Fruit fly (Drosophila melanogaster) whole organism, pupa: Measurements from ENCODE around the gene CG43179.

Experiments used
- CG10348 ChIP-seq: fragments of 200-800 bp; sonication (Bioruptor generic); IDR thresholded peaks from 2 replicates; pipeline ENCODE4 v1.3.6; 2022; ENCODE audit warnings: missing biosample characterization, missing genetic modification characterization
- CG12605 ChIP-seq: fragments of 200-800 bp; sonication (Bioruptor generic); IDR thresholded peaks from 2 replicates; pipeline ENCODE4 v1.3.6; 2022; ENCODE audit warnings: missing biosample characterization, missing genetic modification characterization
- CG13204 ChIP-seq: fragments of 200-800 bp; sonication (Bioruptor generic); optimal IDR thresholded peaks from 2 replicates; lab custom pipeline; 2018; ENCODE audit warnings: missing biosample characterization, mild to moderate bottlenecking, missing genetic modification characterization, moderate library complexity
- CG14655 ChIP-seq: fragments of 200-800 bp; sonication (Bioruptor generic); optimal IDR thresholded peaks from 3 replicates; lab custom pipeline; 2017; ENCODE audit warnings: mild to moderate bottlenecking, missing biosample characterization, missing genetic modification reagents, missing genetic modification characterization
- CG15710 ChIP-seq: fragments of 200-800 bp; sonication (Bioruptor generic); optimal IDR thresholded peaks from 2 replicates; lab custom pipeline; 2018; ENCODE audit warnings: missing biosample characterization, mild to moderate bottlenecking, missing genetic modification characterization, moderate library complexity
- CG17806 ChIP-seq: fragments of 200-800 bp; sonication (Bioruptor generic); optimal IDR thresholded peaks from 2 replicates; lab custom pipeline; 2018; ENCODE audit warnings: missing biosample characterization, mild to moderate bottlenecking, missing genetic modification characterization, moderate library complexity
- CG32121 ChIP-seq: fragments of 200-800 bp; sonication (Bioruptor generic); IDR thresholded peaks from 2 replicates; pipeline ENCODE4 v1.3.6; 2022; ENCODE audit warnings: missing biosample characterization, missing genetic modification characterization
- CG34367 ChIP-seq: fragments of 200-800 bp; sonication (Bioruptor generic); optimal IDR thresholded peaks from 2 replicates; lab custom pipeline; 2018; ENCODE audit warnings: missing biosample characterization, mild to moderate bottlenecking, missing genetic modification characterization
- CG4496 ChIP-seq: fragments of 200-800 bp; sonication (Bioruptor generic); IDR thresholded peaks from 3 replicates; pipeline ENCODE4 v1.3.6; 2022; ENCODE audit warnings: missing biosample characterization, missing genetic modification characterization
- CG8159 ChIP-seq: fragments of 200-800 bp; sonication (Bioruptor generic); optimal IDR thresholded peaks from 3 replicates; lab custom pipeline; 2018; ENCODE audit warnings: missing biosample characterization, mild to moderate bottlenecking, missing genetic modification characterization, moderate library complexity
- CG8301 ChIP-seq: fragments of 200-800 bp; sonication (Bioruptor generic); optimal IDR thresholded peaks from 2 replicates; lab custom pipeline; 2018; ENCODE audit warnings: missing biosample characterization, mild to moderate bottlenecking, missing genetic modification characterization
- CG9948 ChIP-seq: fragments of 200-800 bp; sonication (Bioruptor generic); optimal IDR thresholded peaks from 2 replicates; lab custom pipeline; 2018; ENCODE audit warnings: missing biosample characterization, mild to moderate bottlenecking, missing genetic modification characterization, moderate library complexity
- D1 ChIP-seq: fragments of 200-800 bp; sonication (Bioruptor generic); optimal IDR thresholded peaks from 2 replicates; lab custom pipeline; 2018; ENCODE audit warnings: missing biosample characterization, mild to moderate bottlenecking, missing genetic modification characterization, moderate library complexity
- EcR ChIP-seq: fragments of 200-800 bp; sonication (Bioruptor generic); optimal IDR thresholded peaks from 3 replicates; lab custom pipeline; 2019; ENCODE audit warnings: missing biosample characterization, missing genetic modification characterization, mild to moderate bottlenecking, moderate library complexity, missing genetic modification reagents
- Ets98B ChIP-seq: fragments of 200-800 bp; sonication (Bioruptor generic); IDR thresholded peaks from 2 replicates; pipeline ENCODE4 v1.3.6; 2022; ENCODE audit warnings: missing biosample characterization, missing genetic modification characterization
- Pif1A ChIP-seq: fragments of 200-800 bp; sonication (Bioruptor generic); optimal IDR thresholded peaks from 3 replicates; lab custom pipeline; 2016; ENCODE audit warnings: missing biosample characterization, missing genetic modification characterization
- Pif1B ChIP-seq: fragments of 200-800 bp; sonication (Bioruptor generic); optimal IDR thresholded peaks from 3 replicates; lab custom pipeline; 2016; ENCODE audit warnings: missing biosample characterization, missing genetic modification characterization
- Snoo ChIP-seq: fragments of 200-800 bp; sonication (Bioruptor generic); optimal IDR thresholded peaks from 3 replicates; lab custom pipeline; 2017; ENCODE audit warnings: missing biosample characterization, mild to moderate bottlenecking, missing genetic modification characterization, inconsistent platforms
- fd96Ca ChIP-seq: fragments of 200-800 bp; sonication (Bioruptor generic); IDR thresholded peaks from 3 replicates; pipeline ENCODE4 v1.3.6; 2022; ENCODE audit warnings: missing biosample characterization, missing genetic modification characterization
- gl ChIP-seq: fragments of 200-800 bp; sonication (Bioruptor generic); optimal IDR thresholded peaks from 2 replicates; lab custom pipeline; 2018; ENCODE audit warnings: missing biosample characterization, mild to moderate bottlenecking, missing genetic modification characterization
- rn ChIP-seq: fragments of 200-800 bp; sonication (Bioruptor generic); IDR thresholded peaks from 2 replicates; pipeline ENCODE4 v1.3.6; 2022; ENCODE audit warnings: missing biosample characterization, missing genetic modification characterization

CG43179 gene

DNA sequence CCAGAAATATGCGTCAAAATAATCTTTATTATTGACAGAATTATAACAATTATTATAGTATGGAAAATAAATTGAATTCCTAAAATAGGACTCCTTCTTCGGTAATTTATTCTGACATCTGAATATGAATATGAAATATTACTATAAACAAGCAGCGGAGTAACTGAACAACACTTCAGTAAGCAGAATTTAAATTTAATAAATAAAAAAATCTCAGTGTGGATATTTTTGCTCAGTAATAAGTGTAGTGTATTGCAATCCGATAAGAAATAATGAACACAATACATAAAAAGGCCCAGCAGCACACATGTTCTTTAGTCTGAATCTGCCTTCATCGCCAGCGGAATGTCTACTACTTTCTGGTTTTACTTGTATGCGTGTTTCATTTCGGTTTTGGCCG, at the start of gene CG43179:
CG43179 (plus strand) TSS at position 301 of the 400 bp plus-strand sequence.
- TF ChIP-seq D1 (tag; lab: Kevin White, UChicago) (no peak), Pif1A (no peak), CG13204 (GFP tag; lab: Kevin White, UChicago) (no peak), Snoo (tag; lab: Kevin White, UChicago) (no peak), CG34367 (tag; lab: Kevin White, UChicago) (no peak), gl (tag; lab: Kevin White, UChicago) (no peak), CG32121 (GFP tag; lab: Robert Waterston, UW) (no peak), Pif1B (no peak), EcR (GFP tag; lab: Kevin White, UChicago) (no peak), CG4496 (GFP tag; lab: Robert Waterston, UW) (no peak), CG14655 (no peak), CG9948 (tag; lab: Kevin White, UChicago) (no peak), CG15710 (tag; lab: Kevin White, UChicago) (no peak), fd96Ca (GFP tag; lab: Robert Waterston, UW) (no peak), CG17806 (tag; lab: Kevin White, UChicago) (no peak), rn (no peak), CG10348 (GFP tag; lab: Robert Waterston, UW) (no peak), CG12605 (no peak), CG8159 (tag; lab: Kevin White, UChicago) (no peak), CG8301 (tag; lab: Kevin White, UChicago) (no peak)

DNA sequence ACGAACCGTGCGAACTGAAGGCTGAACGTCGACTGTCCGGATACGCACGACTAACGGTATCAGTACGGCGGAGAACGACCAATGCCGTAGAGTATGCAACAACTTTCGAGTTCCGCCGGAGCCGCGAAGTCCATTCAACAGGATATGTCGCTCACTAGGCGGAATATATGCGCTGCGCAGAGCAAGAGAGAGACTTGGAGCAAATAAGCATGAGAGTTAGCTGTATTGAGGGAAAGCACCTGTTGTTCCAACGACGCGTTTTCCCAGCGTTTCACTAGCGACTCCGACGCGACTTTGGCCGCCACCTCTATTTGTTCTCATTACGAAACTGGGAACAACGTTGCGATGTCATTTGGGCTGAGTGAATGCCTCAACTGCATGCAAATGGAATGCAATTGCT, 41.1 kb upstream of the CG43179 start, which contains the start of gene Dop1R1:
Dop1R1 (minus strand) TSS at position 35 of the 400 bp plus-strand sequence.
- TF ChIP-seq CG12605 (peak; percentile 92), CG13204 (GFP tag; lab: Kevin White, UChicago) (no peak)

DNA sequence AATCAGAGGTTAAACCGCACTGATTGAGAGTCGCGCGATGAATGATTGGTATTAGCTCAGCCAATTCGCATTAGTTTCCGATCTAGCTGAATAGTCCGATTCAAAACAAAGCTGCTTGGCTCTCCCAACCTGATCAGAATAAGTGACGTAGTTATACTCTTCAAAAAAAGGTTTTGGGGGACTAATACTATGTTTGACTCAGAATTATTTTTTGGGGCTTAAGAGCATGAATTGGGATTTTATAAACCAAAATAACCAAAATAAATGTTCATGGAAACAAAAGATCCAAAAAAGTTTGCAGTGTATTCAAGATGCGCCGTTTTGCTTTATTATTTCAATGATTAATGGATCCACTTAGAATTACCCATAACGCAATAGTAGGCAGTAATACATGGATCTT, 38.1 kb upstream of the CG43179 start, which contains the start of gene CG9649:
CG9649 (minus strand) TSS at position 44 of the 400 bp plus-strand sequence.
- TF ChIP-seq CG32121 (GFP tag; lab: Robert Waterston, UW) (peak; percentile 39; the same call in 1 of the 2 replicates), gl (tag; lab: Kevin White, UChicago) (no peak), fd96Ca (GFP tag; lab: Robert Waterston, UW) (peak; percentile 46; the same call in 1 of the 3 replicates), CG4496 (GFP tag; lab: Robert Waterston, UW) (peak; percentile 63; the same call in 1 of the 3 replicates), Ets98B (GFP tag; lab: Robert Waterston, UW) (peak; percentile 32; the same call in 1 of the 2 replicates)

DNA sequence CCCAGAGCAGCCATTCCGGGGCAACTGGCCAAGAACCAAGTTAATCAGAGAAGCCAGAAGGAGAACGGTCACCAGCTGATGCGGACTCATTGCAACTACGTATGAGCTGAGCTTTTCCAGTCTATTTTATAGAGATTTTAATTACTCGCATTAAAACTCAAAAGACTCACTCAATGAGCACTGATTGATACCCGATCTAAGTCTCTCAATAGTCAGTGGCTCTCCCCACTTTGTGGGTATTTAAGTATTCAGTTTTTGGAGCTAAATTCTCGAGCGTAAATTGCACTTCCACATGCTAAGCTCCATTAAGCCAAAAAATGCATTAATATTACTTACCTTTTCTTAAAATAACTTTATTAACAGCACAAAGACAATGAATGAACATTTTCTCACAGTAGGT, 35.8 kb upstream of the CG43179 start, which contains the start of gene CG31326:
CG31326 (minus strand) TSS at position 101 of the 400 bp plus-strand sequence.
- TF ChIP-seq CG32121 (GFP tag; lab: Robert Waterston, UW) (no peak), CG34367 (tag; lab: Kevin White, UChicago) (no peak), CG15710 (tag; lab: Kevin White, UChicago) (no peak), CG17806 (tag; lab: Kevin White, UChicago) (no peak), Snoo (tag; lab: Kevin White, UChicago) (no peak), EcR (GFP tag; lab: Kevin White, UChicago) (no peak), D1 (tag; lab: Kevin White, UChicago) (no peak), gl (tag; lab: Kevin White, UChicago) (no peak), rn (no peak), CG4496 (GFP tag; lab: Robert Waterston, UW) (no peak), CG12605 (no peak), CG9948 (tag; lab: Kevin White, UChicago) (no peak), CG10348 (GFP tag; lab: Robert Waterston, UW) (no peak)

DNA sequence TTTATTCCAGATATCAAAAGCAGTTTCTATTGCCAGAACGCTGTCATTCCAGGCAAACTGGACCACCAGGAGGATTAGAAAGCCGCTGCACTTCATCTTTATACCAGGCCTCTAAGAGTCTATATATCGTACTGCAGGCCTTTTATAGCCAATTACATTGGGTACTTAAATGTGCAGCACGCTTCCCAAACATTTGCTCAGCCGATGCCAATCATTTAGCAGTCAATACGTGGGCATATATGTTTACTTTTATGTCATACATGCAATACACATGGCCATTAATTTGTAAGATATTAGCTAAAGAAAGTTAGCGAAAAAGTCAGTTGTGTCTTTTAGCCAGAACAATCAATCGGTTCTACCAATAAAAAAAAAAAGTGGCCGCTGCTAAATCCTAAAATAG, 34.4 kb upstream of the CG43179 start, which contains the start of gene CG33109:
CG33109 (minus strand) TSS at position 101 of the 400 bp plus-strand sequence.
- TF ChIP-seq Snoo (tag; lab: Kevin White, UChicago) (no peak), Pif1A (no peak), Pif1B (no peak), D1 (tag; lab: Kevin White, UChicago) (no peak), Ets98B (GFP tag; lab: Robert Waterston, UW) (no peak), CG8301 (tag; lab: Kevin White, UChicago) (no peak), fd96Ca (GFP tag; lab: Robert Waterston, UW) (no peak), CG8159 (tag; lab: Kevin White, UChicago) (no peak), rn (no peak), CG12605 (no peak), CG32121 (GFP tag; lab: Robert Waterston, UW) (no peak)

DNA sequence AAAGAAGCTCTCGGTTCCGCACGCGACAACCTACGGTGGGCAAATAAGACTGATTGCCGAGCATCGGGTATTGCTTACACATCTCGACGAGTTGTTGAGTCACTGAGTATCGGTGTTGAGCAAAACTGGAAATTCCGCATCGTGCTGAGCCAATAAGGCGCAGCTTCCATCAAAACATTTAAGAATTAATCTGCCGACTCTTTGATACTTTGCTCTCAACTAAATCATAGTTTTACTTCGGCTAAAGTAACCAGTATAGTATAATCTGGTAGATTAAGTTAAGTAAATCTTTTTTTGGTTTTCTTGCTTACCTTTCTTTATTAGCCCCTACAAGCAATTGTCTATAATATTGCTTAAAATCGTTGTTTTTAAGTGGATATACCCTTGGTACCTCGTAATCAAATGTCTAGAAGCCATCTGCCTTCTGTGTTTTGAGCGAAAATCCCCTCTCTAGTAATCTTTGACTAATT, 31.8 kb upstream of the CG43179 start, which contains the start of gene Sp212:
Sp212 (minus strand) TSS at position 51 of the 470 bp plus-strand sequence.
- TF ChIP-seq CG13204 (GFP tag; lab: Kevin White, UChicago) (no peak), Pif1A (no peak), CG10348 (GFP tag; lab: Robert Waterston, UW) (no peak), CG8159 (tag; lab: Kevin White, UChicago) (peak; percentile 40), CG14655 (peak; percentile 52), CG8301 (tag; lab: Kevin White, UChicago) (peak; percentile 45)
